Fruit fly (Drosophila melanogaster) whole organism, larva: Measurements from ENCODE around the gene CG17784.

Source experiments
- noc ChIP-seq: fragments of 200-800 bp; sonication (Bioruptor generic); optimal IDR thresholded peaks from 3 replicates; lab custom pipeline; 2019; ENCODE audit warnings: missing biosample characterization, mild to moderate bottlenecking, missing genetic modification characterization, moderate library complexity

CG17784 gene

dm6 chr3R:24353448-24353847 is 11.3 kb downstream of the CG17784 start:
- no peak for TF ChIP-seq noc (tag; lab: Kevin White, UChicago)

DNA sequence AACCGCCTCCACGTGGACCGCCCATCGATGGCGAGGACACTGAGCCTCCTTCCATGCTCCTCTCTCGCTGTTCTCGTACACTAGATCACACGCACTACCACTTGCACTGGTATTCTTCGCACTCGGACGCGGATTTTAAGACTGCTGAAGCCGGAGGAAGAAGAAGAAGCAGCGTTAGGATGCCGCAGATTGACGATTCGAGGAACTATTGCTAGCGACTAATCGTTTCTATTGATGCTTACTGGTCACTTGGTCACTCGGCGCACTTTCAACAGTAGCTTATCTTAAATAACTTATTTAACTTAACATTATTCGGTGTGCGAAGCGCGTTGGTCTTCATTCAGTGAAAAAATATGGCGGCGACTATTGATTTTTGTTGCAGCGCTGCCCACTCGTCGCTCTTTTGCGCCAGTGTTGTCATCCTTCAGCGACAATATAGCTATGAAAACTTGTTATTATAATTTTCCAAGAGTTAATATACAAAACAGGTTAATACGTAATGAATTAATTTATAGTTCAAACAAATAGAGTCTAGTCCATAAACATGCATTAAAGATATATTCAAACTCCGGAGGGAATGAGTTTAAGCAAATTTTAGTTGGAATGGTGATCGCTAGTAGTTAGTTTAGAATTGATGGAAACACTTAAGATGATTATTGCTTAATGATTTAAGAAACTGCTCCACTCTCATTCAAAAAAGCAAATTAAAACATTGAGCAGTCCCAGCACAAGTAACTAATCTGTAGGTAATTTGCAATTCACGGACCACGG is 16.2 kb downstream of the CG17784 start, which contains the start of the genes CG5746 and CG6454:
TSS of gene CG5746 (minus strand) at position 372 of the 771 bp plus-strand sequence.
TSS of gene CG6454 (plus strand) at position 763 of the 771 bp plus-strand sequence.
- TF ChIP-seq noc (tag; lab: Kevin White, UChicago): no peak

DNA sequence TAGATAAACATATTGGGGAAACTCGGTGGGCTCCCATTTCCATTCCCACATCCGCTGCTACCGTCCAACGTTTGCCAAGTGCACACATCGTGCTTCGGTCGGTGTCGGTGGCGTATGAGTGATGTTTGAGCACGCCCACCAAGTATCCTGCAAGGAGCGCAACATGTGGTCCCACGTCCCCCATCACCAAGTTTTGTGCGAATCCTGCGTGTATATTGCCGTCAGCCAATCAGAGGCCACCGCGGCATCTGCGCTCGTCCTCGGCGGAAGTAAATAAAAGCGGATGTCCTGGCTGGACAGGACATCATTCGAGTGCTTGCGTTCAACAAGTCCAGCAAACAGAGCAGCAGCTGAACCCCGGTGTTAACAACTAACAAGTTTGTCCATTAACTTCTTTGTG is 23.5 kb downstream of the CG17784 start, which contains the start of gene Ms:
TSS of gene Ms (plus strand) at position 301 of the 400 bp plus-strand sequence.
- no peak for TF ChIP-seq noc (tag; lab: Kevin White, UChicago)

- TF ChIP-seq noc (tag; lab: Kevin White, UChicago): no peak
These were observed 28.2 kb downstream of the CG17784 start, which contains the start of gene CG6432 for dm6 chr3R:24336622-24337021. CG6432 (plus strand) TSS chr3R:24336922.

dm6 chr3R:24333182-24333808 is 31.5 kb downstream of the CG17784 start, which contains the start of the genes Rrp5 and Dis3:
Rrp5 (minus strand) TSS chr3R:24333316.
Dis3 (plus strand) TSS chr3R:24333433.
- TF ChIP-seq noc (tag; lab: Kevin White, UChicago): no peak

DNA sequence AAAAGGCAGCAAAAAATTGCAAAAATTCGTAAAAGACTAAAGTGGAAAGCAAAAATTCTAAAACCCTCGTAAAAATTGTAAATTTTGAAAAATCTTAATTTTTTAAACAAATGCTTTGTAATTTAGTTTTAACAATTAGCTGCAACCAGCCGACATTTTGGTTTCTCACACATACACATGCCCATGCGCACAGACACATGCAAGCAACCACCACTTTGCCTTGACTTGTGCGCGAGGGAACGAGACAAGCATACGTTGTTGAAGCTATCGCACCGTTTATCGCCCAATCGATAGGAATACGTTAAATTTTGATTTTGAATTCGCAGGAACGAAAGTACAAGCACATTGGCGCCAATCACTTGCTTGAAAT is 44.5 kb downstream of the CG17784 start:
- no peak for TF ChIP-seq noc (tag; lab: Kevin White, UChicago)

DNA sequence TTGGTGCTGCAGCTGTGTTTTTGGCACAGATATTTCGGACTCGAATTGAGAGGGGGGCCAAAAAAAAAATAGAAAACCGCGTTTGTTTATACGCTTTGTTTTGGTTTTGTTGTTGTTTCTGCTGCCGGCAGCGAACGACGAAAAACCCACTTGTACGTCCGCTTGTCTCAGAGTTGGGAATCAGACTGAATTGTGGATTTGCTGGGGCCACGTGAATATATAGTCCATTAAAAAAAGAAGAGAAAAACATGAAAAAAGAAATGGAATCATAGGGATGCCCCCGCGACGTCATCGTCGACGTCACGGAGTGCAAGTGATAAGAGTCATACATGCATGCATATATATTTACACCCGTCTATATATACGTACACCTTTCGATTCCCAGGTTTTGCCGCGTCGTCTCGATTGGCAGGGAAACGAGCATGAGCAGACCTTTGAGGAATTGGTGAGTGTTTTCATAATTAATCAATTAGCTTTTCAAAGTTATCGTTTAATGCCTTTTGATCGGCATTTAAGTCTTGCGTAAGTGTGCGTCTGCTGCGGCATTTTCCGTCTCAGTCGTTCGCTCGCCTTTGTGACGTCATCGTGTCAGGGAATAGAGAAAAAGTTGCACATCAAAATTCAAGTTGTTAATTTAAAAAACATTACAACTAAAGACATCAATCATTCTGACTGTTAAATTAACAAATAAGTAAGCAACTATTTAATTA is 45.0 kb downstream of the CG17784 start:
- TF ChIP-seq noc (tag; lab: Kevin White, UChicago): no peak

DNA sequence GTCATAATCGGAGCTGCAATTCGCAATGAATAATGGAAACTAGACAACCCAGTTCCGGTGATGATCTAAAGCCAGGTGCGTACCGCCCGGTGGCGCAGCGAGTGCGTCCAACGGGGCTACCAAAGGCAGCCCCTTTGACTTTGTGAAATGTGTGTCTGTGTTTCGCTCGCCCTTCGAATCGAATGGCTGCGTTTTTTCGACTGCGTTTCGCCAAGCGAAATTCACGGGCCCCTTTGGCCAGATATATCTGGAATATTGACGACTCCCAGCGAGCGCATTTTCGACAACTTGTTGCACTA is 45.7 kb downstream of the CG17784 start:
- TF ChIP-seq noc (tag; lab: Kevin White, UChicago): no peak

- TF ChIP-seq noc (tag; lab: Kevin White, UChicago): no peak
These were observed 46.3 kb downstream of the CG17784 start, which contains the start of the genes Nab2 and BRWD3 for dm6 chr3R:24318217-24319082. Nab2 (minus strand) TSS chr3R:24318419. BRWD3 (plus strand) TSS chr3R:24319000.
